Worm (Caenorhabditis elegans) whole organism, L1 larva: ENCODE data around the gene srw-79.

Experiments
- C04F5.9 ChIP-seq: sonication (generic microtip); optimal IDR thresholded peaks from 2 replicates; lab custom pipeline; 2016; ENCODE audit warnings: missing genetic modification characterization, missing compliant biosample characterization
- alr-1 ChIP-seq: fragments of 200-800 bp; sonication (Bioruptor generic); optimal IDR thresholded peaks from 2 replicates; lab custom pipeline; 2018; ENCODE audit warnings: borderline replicate concordance, mild to moderate bottlenecking, missing genetic modification characterization, missing compliant biosample characterization
- blmp-1 ChIP-seq: fragments of 150-350 bp; optimal IDR thresholded peaks from 2 replicates; lab custom pipeline; 2014; ENCODE audit warnings: missing biosample characterization, missing genetic modification characterization
- ceh-63 ChIP-seq: fragments of 200-800 bp; sonication (Bioruptor generic); optimal IDR thresholded peaks from 2 replicates; lab custom pipeline; 2018; ENCODE audit warnings: mild to moderate bottlenecking, missing genetic modification characterization, missing compliant biosample characterization
- dsc-1 ChIP-seq: sonication (generic microtip); optimal IDR thresholded peaks from 2 replicates; lab custom pipeline; 2016; ENCODE audit warnings: mild to moderate bottlenecking, missing genetic modification characterization, missing compliant biosample characterization
- fkh-10 ChIP-seq: sonication (generic microtip); optimal IDR thresholded peaks from 2 replicates; lab custom pipeline; 2017; ENCODE audit warnings: missing biosample characterization, missing genetic modification reagents, missing genetic modification characterization
- lin-15B ChIP-seq: fragments of 150-350 bp; sonication (generic microtip); optimal IDR thresholded peaks from 3 replicates; lab custom pipeline; 2014; ENCODE audit warnings: missing biosample characterization, missing genetic modification characterization
- lsy-2 ChIP-seq, 2 experiments: fragments of 150-350 bp; optimal IDR thresholded peaks; 2 replicates each; lab custom pipeline; 2014; ENCODE audit warnings: missing biosample characterization in 2 of 2, missing genetic modification characterization in 2 of 2
- mep-1 ChIP-seq: fragments of 150-350 bp; optimal IDR thresholded peaks from 2 replicates; lab custom pipeline; 2014; ENCODE audit warnings: missing biosample characterization, missing genetic modification characterization
- nhr-76 ChIP-seq: sonication (generic microtip); optimal IDR thresholded peaks from 2 replicates; lab custom pipeline; 2017; ENCODE audit warnings: missing biosample characterization, missing genetic modification characterization
- nhr-90 ChIP-seq: sonication (generic microtip); optimal IDR thresholded peaks from 2 replicates; lab custom pipeline; 2016; ENCODE audit warnings: mild to moderate bottlenecking, missing genetic modification characterization, missing compliant biosample characterization; ENCODE audit not compliant: poor library complexity
- skn-1 ChIP-seq: fragments of 150-350 bp; optimal IDR thresholded peaks from 2 replicates; lab custom pipeline; 2014; ENCODE audit warnings: missing biosample characterization, missing genetic modification characterization
- unc-130 ChIP-seq: fragments of 150-350 bp; optimal IDR thresholded peaks from 2 replicates; lab custom pipeline; 2017; ENCODE audit warnings: missing biosample characterization, missing genetic modification characterization, inconsistent platforms

- TF ChIP-seq nhr-76 (tag; lab: Kevin White, UChicago) (no peak), skn-1 (no peak), nhr-90 (tag; lab: Kevin White, UChicago) (no peak), fkh-10 (no peak), lsy-2 (tag; optimal IDR thresholded peaks at IDR 0.05; lab: Kevin White, UChicago) (no peak), lin-15B (tag; lab: Kevin White, UChicago) (no peak), blmp-1 (tag; lab: Kevin White, UChicago) (no peak), alr-1 (tag; lab: Kevin White, UChicago) (no peak), ceh-63 (GFP tag; lab: Kevin White, UChicago) (no peak), unc-130 (tag; lab: Kevin White, UChicago) (no peak), C04F5.9 (no peak), dsc-1 (tag; lab: Kevin White, UChicago) (no peak), mep-1 (no peak)
Measured at ce11 chrII:2920234-2920633, 26.3 kb upstream of the srw-79 start.
